Worm (Caenorhabditis elegans) whole organism, dauer: ENCODE results near the gene F59B2.13.
"Not testable (repeated sequence)": the region's sequence is repeated elsewhere in the genome, so short reads cannot be mapped to it uniquely, and the experiment has no call there.

Source experiments
- unc-62 ChIP-seq: sonication (generic microtip); optimal IDR thresholded peaks from 2 replicates; lab custom pipeline; 2017; ENCODE audit warnings: missing biosample characterization, missing genetic modification reagents, missing genetic modification characterization

F59B2.13 gene

ce11 chrIII:9043200-9043599, 16.3 kb upstream of the F59B2.13 start, which contains the start of gene nac-2:
nac-2 (minus strand) TSS chrIII:9043300.
- TF ChIP-seq unc-62 (GFP tag; lab: Kevin White, UChicago): no peak

DNA sequence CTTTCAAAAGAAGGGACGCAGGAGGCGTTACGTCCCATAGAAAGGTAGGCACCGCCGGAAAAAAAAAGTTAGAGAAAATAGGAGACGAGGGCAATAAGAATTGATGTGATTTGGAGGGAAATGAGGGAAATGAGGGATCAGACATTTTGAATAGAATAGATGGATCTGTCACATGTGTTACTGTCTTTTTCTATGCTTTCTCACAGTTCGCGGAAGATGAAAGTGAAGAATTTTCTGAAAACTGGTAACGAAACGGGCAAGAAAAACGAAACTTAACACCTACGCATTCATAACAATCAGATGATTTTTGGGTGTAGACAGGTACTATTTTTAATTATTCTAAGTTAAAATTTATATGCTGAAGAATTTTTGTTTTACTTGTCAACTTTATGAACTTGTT, 10.8 kb upstream of the F59B2.13 start, which contains the start of gene R107.9:
R107.9 (plus strand) TSS at position 301 of the 400 bp plus-strand sequence.
- no peak for TF ChIP-seq unc-62 (GFP tag; lab: Kevin White, UChicago)

- TF ChIP-seq unc-62 (GFP tag; lab: Kevin White, UChicago): no peak
Observed at ce11 chrIII:9035037-9035436, 8.2 kb upstream of the F59B2.13 start.

DNA sequence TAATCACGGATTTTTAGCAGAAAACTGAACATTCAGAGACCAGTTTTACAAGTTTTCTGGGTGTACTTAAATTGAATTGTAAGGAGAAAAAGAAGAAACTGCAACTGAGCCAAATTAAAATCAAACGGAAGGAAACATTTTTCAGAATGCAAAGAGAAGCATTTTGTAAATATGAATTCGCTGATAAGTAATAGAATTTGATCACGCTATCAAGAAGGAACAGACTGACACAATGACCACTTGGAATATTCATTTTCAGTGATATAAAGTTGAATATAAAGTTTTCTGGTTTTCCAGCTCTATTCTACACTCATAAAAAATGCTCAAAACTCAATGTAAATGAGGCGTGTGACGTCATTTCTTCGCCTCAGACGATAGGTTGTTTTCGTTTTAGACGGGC, 7.3 kb upstream of the F59B2.13 start:
- TF ChIP-seq unc-62 (GFP tag; lab: Kevin White, UChicago): no peak

ce11 chrIII:9030818-9031217, 4.0 kb upstream of the F59B2.13 start:
- no peak for TF ChIP-seq unc-62 (GFP tag; lab: Kevin White, UChicago)

DNA sequence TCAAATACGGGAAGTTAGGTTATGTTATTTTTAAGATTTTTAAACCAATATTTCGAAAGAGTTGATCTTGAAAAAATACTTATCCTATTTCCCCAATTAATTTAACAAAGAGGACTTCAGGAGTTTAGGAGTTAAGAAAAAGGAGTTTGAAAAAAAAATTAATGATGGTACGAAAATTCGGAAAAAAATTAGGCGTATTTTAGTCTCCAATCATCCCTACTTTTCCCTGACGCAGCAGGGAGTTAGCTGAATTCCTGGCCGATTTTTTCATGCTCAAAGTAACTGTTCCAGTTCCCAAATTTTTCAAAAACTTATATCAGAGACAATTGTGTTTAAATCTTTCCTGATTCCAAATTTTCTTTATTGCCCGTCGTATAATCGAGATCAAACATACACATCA, 3.2 kb downstream of the F59B2.13 start:
- no peak for TF ChIP-seq unc-62 (GFP tag; lab: Kevin White, UChicago)

- TF ChIP-seq unc-62 (GFP tag; lab: Kevin White, UChicago): no peak
Observed at ce11 chrIII:9022535-9022934, 4.3 kb downstream of the F59B2.13 start, which contains the start of gene F59B2.14. F59B2.14 (minus strand) TSS chrIII:9022635.

DNA sequence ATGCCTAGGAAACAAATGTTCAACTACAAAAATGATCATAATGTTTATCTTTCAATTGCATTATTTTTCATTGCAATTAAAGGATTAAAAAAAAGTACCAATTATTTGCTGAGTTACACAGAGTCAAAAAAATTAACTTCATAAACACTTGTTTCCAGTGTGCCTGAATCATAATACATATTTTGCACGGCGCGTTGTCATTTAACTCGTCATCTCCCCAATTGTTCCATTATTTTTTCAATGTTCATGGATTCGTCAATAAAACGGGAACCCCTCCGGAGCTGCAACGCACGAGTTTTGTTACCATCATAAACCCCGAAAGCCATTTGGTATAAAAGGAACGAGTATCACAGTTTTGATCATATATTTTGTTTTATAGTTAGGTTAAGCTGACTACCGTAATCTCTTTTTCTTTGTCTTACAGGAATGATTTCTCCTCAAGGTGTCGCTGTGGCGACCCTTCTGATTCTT, 9.6 kb downstream of the F59B2.13 start, which contains the start of gene F59B2.12:
F59B2.12 (plus strand) TSS at position 421 of the 471 bp plus-strand sequence.
- TF ChIP-seq unc-62 (GFP tag; lab: Kevin White, UChicago): no peak

DNA sequence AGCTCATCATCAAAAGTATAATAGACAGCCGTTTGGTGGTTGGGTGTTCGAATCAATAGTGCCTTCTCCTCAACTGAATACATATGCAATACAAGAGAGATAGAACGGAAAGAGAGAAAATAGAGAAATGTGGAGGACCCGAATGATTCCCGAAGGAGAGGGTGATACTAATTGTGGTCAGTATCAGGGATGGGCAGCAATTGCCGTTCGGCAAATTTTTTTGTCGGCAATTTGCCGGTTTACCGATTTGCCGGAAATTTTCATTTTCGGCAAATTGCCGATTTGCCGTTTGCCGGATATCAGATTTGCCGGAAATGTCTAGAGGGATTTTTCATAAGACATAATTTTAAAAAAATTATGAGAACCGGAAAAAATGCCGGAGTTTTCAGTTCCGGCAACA, 14.5 kb downstream of the F59B2.13 start, which contains the start of gene F59B2.9:
F59B2.9 (minus strand) TSS at position 101 of the 400 bp plus-strand sequence.
- TF ChIP-seq unc-62 (GFP tag; lab: Kevin White, UChicago): no peak

- TF ChIP-seq unc-62 (GFP tag; lab: Kevin White, UChicago): no peak
Observed at ce11 chrIII:9010047-9010446, 16.8 kb downstream of the F59B2.13 start, which contains the start of gene F59B2.8. F59B2.8 (minus strand) TSS chrIII:9010197.

DNA sequence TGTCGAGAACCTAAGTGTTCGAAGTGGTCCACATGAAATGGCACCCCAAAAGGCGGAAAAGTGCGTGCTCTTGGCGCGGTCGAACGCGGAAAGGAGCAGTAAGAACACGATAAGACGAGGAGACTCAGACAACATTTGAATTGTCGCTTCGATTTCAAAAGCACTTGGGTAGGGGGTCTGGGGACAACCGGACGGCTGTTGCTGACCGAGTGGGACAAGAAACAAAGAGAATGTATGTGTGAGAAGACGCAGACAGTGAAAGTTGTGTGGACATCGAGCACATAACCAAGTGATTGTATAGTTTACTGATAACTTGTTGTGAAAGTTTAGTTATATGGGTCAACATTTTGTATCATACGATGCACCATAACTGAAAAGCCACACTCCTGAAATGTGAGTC, 19.7 kb downstream of the F59B2.13 start:
- no peak for TF ChIP-seq unc-62 (GFP tag; lab: Kevin White, UChicago)

DNA sequence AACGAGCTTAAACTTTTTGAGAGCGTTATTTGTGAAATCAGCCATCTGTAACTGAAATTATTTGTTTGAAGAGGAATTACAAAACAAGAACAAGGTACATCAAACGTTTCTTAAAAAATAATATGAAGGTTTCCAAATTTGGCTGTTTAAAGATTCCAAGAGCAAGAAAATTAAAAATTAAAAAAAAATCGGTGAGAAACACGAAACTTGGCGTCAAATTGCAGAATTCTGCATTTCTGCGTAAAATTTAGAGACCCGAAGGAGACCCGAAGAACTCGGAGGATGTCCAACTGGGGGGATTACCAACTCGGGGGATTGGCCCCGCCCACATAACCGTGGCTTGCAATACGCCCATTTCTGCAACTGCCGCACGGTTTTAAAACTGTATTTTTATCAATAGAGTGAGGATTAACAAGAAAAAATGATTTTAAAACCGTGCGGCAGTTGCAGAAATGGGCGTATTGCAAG, 20.9 kb downstream of the F59B2.13 start, which contains the start of gene rab-6.1:
rab-6.1 (minus strand) TSS at position 51 of the 468 bp plus-strand sequence.
- not testable (repeated sequence) for TF ChIP-seq unc-62 (GFP tag; lab: Kevin White, UChicago)

DNA sequence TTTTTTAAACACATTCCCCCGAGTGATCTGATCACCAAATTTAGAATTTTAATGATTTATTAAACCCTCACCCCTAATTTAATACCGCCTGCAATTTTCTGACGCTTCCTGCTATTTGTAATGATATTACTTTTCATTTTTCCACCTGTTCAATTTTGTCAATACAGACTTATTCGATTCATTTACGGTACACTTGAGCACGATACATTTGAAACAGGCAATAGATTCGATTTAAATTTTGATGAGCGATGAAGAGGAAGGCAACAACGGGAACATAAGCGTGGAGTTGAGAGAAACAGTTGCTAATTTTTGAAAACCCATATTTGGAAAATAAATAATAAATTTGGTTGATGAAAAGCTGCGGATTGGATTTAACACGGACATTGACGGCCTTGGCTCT, 22.2 kb downstream of the F59B2.13 start:
- TF ChIP-seq unc-62 (GFP tag; lab: Kevin White, UChicago): no peak

DNA sequence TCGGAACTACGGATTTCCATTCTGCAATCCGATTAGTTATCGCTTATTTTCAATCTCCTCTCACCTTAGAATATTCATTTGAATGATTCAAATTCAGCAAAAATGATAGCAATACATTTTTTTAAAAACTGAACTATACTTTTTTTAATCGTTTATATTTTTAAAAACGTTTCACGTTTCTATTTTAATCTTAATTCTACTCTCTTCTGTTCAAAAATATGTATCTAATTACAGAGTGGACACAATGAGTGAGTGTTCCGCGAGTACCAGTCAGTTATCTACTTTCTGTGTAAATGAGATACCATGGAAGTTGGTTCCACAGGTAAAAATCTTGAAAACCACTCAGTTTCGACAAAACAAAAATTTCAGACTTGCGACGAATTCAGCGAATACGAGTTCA, 24.3 kb downstream of the F59B2.13 start, which contains the start of the genes F59B2.15 and zif-1:
F59B2.15 (minus strand) TSS at position 101 of the 400 bp plus-strand sequence.
zif-1 (plus strand) TSS at position 235 of the 400 bp plus-strand sequence.
- no peak for TF ChIP-seq unc-62 (GFP tag; lab: Kevin White, UChicago)

- no peak for TF ChIP-seq unc-62 (GFP tag; lab: Kevin White, UChicago)
Observed at ce11 chrIII:9001899-9002298, 25.0 kb downstream of the F59B2.13 start, which contains the start of gene rpn-6.2. rpn-6.2 (minus strand) TSS chrIII:9001999.

DNA sequence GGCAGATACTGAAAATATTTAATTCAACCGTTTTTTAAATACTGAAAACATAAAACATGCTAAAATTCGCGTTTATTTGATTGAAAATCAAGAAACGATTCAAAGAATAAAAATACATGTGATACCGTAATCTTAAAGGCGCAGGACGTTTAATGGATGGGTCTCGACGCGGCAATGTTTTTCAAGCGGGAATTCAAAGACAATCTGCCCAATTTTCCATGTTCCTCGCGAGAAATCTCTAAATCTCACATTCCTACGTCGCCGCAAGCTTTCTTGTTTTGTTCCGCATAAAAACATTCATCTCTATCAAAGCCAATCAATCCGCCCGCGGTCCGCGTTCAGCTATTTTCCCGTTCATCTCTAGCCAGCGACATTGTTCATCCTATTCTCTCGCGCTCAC, 25.4 kb downstream of the F59B2.13 start:
- TF ChIP-seq unc-62 (GFP tag; lab: Kevin White, UChicago): no peak

- no peak for TF ChIP-seq unc-62 (GFP tag; lab: Kevin White, UChicago)
Observed at ce11 chrIII:8999508-8999907, 27.3 kb downstream of the F59B2.13 start, which contains the start of gene F59B2.3. F59B2.3 (minus strand) TSS chrIII:8999766.
